Fruit fly (Drosophila melanogaster) whole organism, prepupa: ENCODE measurements around the gene CG1024.

Source experiments
- CG10631 ChIP-seq: fragments of 200-800 bp; sonication (Bioruptor generic); optimal IDR thresholded peaks from 2 replicates; lab custom pipeline; 2016; ENCODE audit warnings: missing biosample characterization, missing genetic modification characterization
- CG11294 ChIP-seq: fragments of 200-800 bp; sonication (Bioruptor generic); IDR thresholded peaks from 2 replicates; pipeline ENCODE4 v1.3.6; 2022; ENCODE audit warnings: missing biosample characterization, missing genetic modification characterization
- CG11762 ChIP-seq: fragments of 200-800 bp; sonication (Bioruptor generic); optimal IDR thresholded peaks from 3 replicates; lab custom pipeline; 2016; ENCODE audit warnings: missing biosample characterization, missing genetic modification characterization; ENCODE audit not compliant: insufficient read depth
- CG1621 ChIP-seq: fragments of 200-800 bp; sonication (Bioruptor generic); optimal IDR thresholded peaks from 3 replicates; lab custom pipeline; 2018; ENCODE audit warnings: missing biosample characterization, mild to moderate bottlenecking, missing genetic modification characterization
- CG31627 ChIP-seq: fragments of 200-800 bp; sonication (Bioruptor generic); optimal IDR thresholded peaks from 3 replicates; lab custom pipeline; 2016; ENCODE audit warnings: missing biosample characterization, missing genetic modification characterization
- CG32006 ChIP-seq: fragments of 200-800 bp; sonication (Bioruptor generic); optimal IDR thresholded peaks from 3 replicates; lab custom pipeline; 2017; ENCODE audit warnings: missing biosample characterization, mild to moderate bottlenecking, missing genetic modification characterization
- CG34406 ChIP-seq: fragments of 200-800 bp; sonication (Bioruptor generic); optimal IDR thresholded peaks from 3 replicates; lab custom pipeline; 2016; ENCODE audit warnings: missing biosample characterization, missing genetic modification characterization
- CG3919 ChIP-seq: fragments of 200-800 bp; sonication (Bioruptor generic); optimal IDR thresholded peaks from 3 replicates; lab custom pipeline; 2016; ENCODE audit warnings: missing biosample characterization, missing genetic modification characterization
- CG4318 ChIP-seq: fragments of 200-800 bp; sonication (Bioruptor generic); optimal IDR thresholded peaks from 3 replicates; lab custom pipeline; 2017; ENCODE audit warnings: missing biosample characterization, mild to moderate bottlenecking, missing genetic modification characterization
- CG6163 ChIP-seq: fragments of 200-800 bp; sonication (Bioruptor generic); IDR thresholded peaks from 3 replicates; pipeline ENCODE4 v1.3.6; 2022; ENCODE audit warnings: missing biosample characterization, missing genetic modification characterization
- CG6276 ChIP-seq: fragments of 200-800 bp; sonication (Bioruptor generic); optimal IDR thresholded peaks from 2 replicates; lab custom pipeline; 2017; ENCODE audit warnings: missing biosample characterization, mild to moderate bottlenecking, missing genetic modification characterization
- CG6808 ChIP-seq: fragments of 200-800 bp; sonication (Bioruptor generic); optimal IDR thresholded peaks from 3 replicates; lab custom pipeline; 2017; ENCODE audit warnings: missing biosample characterization, missing genetic modification characterization, mild to moderate bottlenecking, moderate library complexity, missing genetic modification reagents
- CG6854 ChIP-seq: fragments of 200-800 bp; sonication (Bioruptor generic); optimal IDR thresholded peaks from 2 replicates; lab custom pipeline; 2017; ENCODE audit warnings: missing biosample characterization, mild to moderate bottlenecking, missing genetic modification characterization
- CG7368 ChIP-seq: fragments of 200-800 bp; sonication (Bioruptor generic); optimal IDR thresholded peaks from 3 replicates; lab custom pipeline; 2016; ENCODE audit warnings: missing biosample characterization, missing genetic modification characterization
- CG8119 ChIP-seq: fragments of 200-800 bp; sonication (Bioruptor generic); IDR thresholded peaks from 3 replicates; pipeline ENCODE4 v1.3.6; 2022; ENCODE audit warnings: missing biosample characterization, missing genetic modification characterization
- CG8319 ChIP-seq: fragments of 200-800 bp; sonication (Bioruptor generic); optimal IDR thresholded peaks from 3 replicates; lab custom pipeline; 2016; ENCODE audit warnings: missing biosample characterization, missing genetic modification characterization
- CG8632 ChIP-seq: fragments of 200-800 bp; sonication (Bioruptor generic); optimal IDR thresholded peaks from 3 replicates; lab custom pipeline; 2016; ENCODE audit warnings: missing biosample characterization, missing genetic modification characterization
- CG9139 ChIP-seq: fragments of 200-800 bp; sonication (Bioruptor generic); optimal IDR thresholded peaks from 3 replicates; lab custom pipeline; 2017; ENCODE audit warnings: missing biosample characterization, mild to moderate bottlenecking, missing genetic modification characterization
- Eip75B ChIP-seq: fragments of 200-800 bp; sonication (Bioruptor generic); optimal IDR thresholded peaks from 3 replicates; lab custom pipeline; 2016; ENCODE audit warnings: missing biosample characterization, missing genetic modification characterization
- Eip78C ChIP-seq: fragments of 200-800 bp; sonication (Bioruptor generic); peaks from one replicate; lab custom pipeline; 2016; ENCODE audit warnings: missing biosample characterization, missing genetic modification characterization
- Ets21C ChIP-seq: fragments of 200-800 bp; sonication (Bioruptor generic); optimal IDR thresholded peaks from 3 replicates; lab custom pipeline; 2016; ENCODE audit warnings: missing biosample characterization, missing genetic modification characterization
- Ets96B ChIP-seq: fragments of 200-800 bp; optimal IDR thresholded peaks from 2 replicates; lab custom pipeline; 2019; ENCODE audit warnings: missing biosample characterization, mild to moderate bottlenecking, missing genetic modification characterization, moderate library complexity
- Gug ChIP-seq: fragments of 200-800 bp; sonication (Bioruptor generic); IDR thresholded peaks from 2 replicates; pipeline ENCODE4 v1.3.6; 2022; ENCODE audit warnings: missing biosample characterization, missing genetic modification characterization
- Hr38 ChIP-seq: sonication (Bioruptor generic); optimal IDR thresholded peaks from 2 replicates; lab custom pipeline; 2016; ENCODE audit warnings: missing biosample characterization, missing genetic modification characterization
- Hr39 ChIP-seq: fragments of 200-800 bp; sonication (Bioruptor generic); optimal IDR thresholded peaks from 2 replicates; lab custom pipeline; 2016; ENCODE audit warnings: missing biosample characterization, missing genetic modification characterization
- Hr4 ChIP-seq: fragments of 200-800 bp; sonication (Bioruptor generic); optimal IDR thresholded peaks from 3 replicates; lab custom pipeline; 2016; ENCODE audit warnings: missing biosample characterization, missing genetic modification characterization
- Lpt ChIP-seq: fragments of 200-800 bp; sonication (Bioruptor generic); optimal IDR thresholded peaks from 3 replicates; lab custom pipeline; 2016; ENCODE audit warnings: missing biosample characterization, missing genetic modification characterization
- Smox ChIP-seq: fragments of 200-800 bp; sonication (Bioruptor generic); optimal IDR thresholded peaks from 3 replicates; lab custom pipeline; 2016; ENCODE audit warnings: missing biosample characterization, missing genetic modification characterization
- Sox102F ChIP-seq: fragments of 200-800 bp; sonication (Bioruptor generic); optimal IDR thresholded peaks from 2 replicates; lab custom pipeline; 2016; ENCODE audit warnings: missing biosample characterization, mild to moderate bottlenecking, missing genetic modification characterization
- Sox15 ChIP-seq: fragments of 200-800 bp; sonication (Bioruptor generic); optimal IDR thresholded peaks from 3 replicates; lab custom pipeline; 2016; ENCODE audit warnings: missing biosample characterization, missing genetic modification characterization
- achi ChIP-seq: fragments of 200-800 bp; sonication (Bioruptor generic); optimal IDR thresholded peaks from 3 replicates; lab custom pipeline; 2016; ENCODE audit warnings: missing biosample characterization, missing genetic modification characterization
- acj6 ChIP-seq: fragments of 200-800 bp; sonication (Bioruptor generic); optimal IDR thresholded peaks from 3 replicates; lab custom pipeline; 2016; ENCODE audit warnings: missing biosample characterization, missing genetic modification characterization
- cyc ChIP-seq: fragments of 200-800 bp; sonication (Bioruptor generic); optimal IDR thresholded peaks from 3 replicates; lab custom pipeline; 2016; ENCODE audit warnings: missing biosample characterization, missing genetic modification characterization
- dsx ChIP-seq: fragments of 200-800 bp; optimal IDR thresholded peaks from 3 replicates; lab custom pipeline; 2019; ENCODE audit warnings: missing biosample characterization, mild to moderate bottlenecking, missing genetic modification characterization, moderate library complexity; ENCODE audit not compliant: poor library complexity, severe bottlenecking
- eg ChIP-seq: fragments of 200-800 bp; sonication (Bioruptor generic); IDR thresholded peaks from 3 replicates; pipeline ENCODE4 v1.3.6; 2022; ENCODE audit warnings: missing biosample characterization, missing genetic modification characterization
- fd85E ChIP-seq: fragments of 200-800 bp; sonication (Bioruptor generic); optimal IDR thresholded peaks from 3 replicates; lab custom pipeline; 2016; ENCODE audit warnings: missing biosample characterization, missing genetic modification characterization
- fkh ChIP-seq: fragments of 200-800 bp; sonication (Bioruptor generic); optimal IDR thresholded peaks from 3 replicates; lab custom pipeline; 2017; ENCODE audit warnings: missing biosample characterization, mild to moderate bottlenecking, missing genetic modification characterization, moderate library complexity
- lz ChIP-seq: fragments of 200-800 bp; sonication (Bioruptor generic); optimal IDR thresholded peaks from 3 replicates; lab custom pipeline; 2016; ENCODE audit warnings: missing biosample characterization, missing genetic modification characterization
- net ChIP-seq: fragments of 200-800 bp; sonication (Bioruptor generic); optimal IDR thresholded peaks from 3 replicates; lab custom pipeline; 2016; ENCODE audit warnings: missing biosample characterization, missing genetic modification characterization
- pdm3 ChIP-seq: fragments of 200-800 bp; sonication (Bioruptor generic); optimal IDR thresholded peaks from 3 replicates; lab custom pipeline; 2016; ENCODE audit warnings: missing biosample characterization, missing genetic modification characterization
- salr ChIP-seq, 2 experiments: fragments of 200-800 bp; sonication (Bioruptor generic); optimal IDR thresholded peaks; 3 replicates each; lab custom pipeline; 2016 to 2018; ENCODE audit warnings: missing biosample characterization in 2 of 2, missing genetic modification characterization in 2 of 2, mild to moderate bottlenecking in 1 of 2
- spab ChIP-seq: fragments of 200-800 bp; sonication (Bioruptor generic); optimal IDR thresholded peaks from 2 replicates; lab custom pipeline; 2017; ENCODE audit warnings: missing biosample characterization, mild to moderate bottlenecking, missing genetic modification characterization, missing genetic modification reagents
- ss ChIP-seq, 2 experiments: fragments of 200-800 bp; sonication (Bioruptor generic); optimal IDR thresholded peaks; 2 replicates in 1 of 2; 3 replicates in 1 of 2; lab custom pipeline; 2017 to 2018; ENCODE audit warnings: mild to moderate bottlenecking in 2 of 2, missing biosample characterization in 2 of 2, missing genetic modification characterization in 2 of 2, moderate library complexity in 1 of 2
- svp ChIP-seq: fragments of 200-800 bp; sonication (Bioruptor generic); peaks from one replicate; lab custom pipeline; 2016; ENCODE audit warnings: missing biosample characterization, missing genetic modification characterization
- topi ChIP-seq: fragments of 200-800 bp; sonication (Bioruptor generic); optimal IDR thresholded peaks from 3 replicates; lab custom pipeline; 2016; ENCODE audit warnings: missing biosample characterization, missing genetic modification characterization

CG1024 gene

dm6 chr3R:6351696-6352378 lies 28.3 kb downstream of the CG1024 start (continued):
- TF ChIP-seq Hr4 (GFP tag; lab: Kevin White, UChicago), result peak; percentile 76
- TF ChIP-seq CG8319 (GFP tag; lab: Kevin White, UChicago), result no peak
- peak; percentile 45 for TF ChIP-seq CG4318 (GFP tag; lab: Kevin White, UChicago)
- no peak for TF ChIP-seq Sox15
- peak; percentile 42 for TF ChIP-seq CG6808 (GFP tag; lab: Kevin White, UChicago)
- no peak for TF ChIP-seq lz (GFP tag; lab: Kevin White, UChicago)
- TF ChIP-seq Sox102F, result peak; percentile 15
- TF ChIP-seq achi, result peak; percentile 39
- TF ChIP-seq cyc, result no peak
- peak; percentile 13 for TF ChIP-seq dsx
- TF ChIP-seq eg (GFP tag; lab: Robert Waterston, UW), result peak; percentile 52; the same call in 2 of the 3 replicates
- TF ChIP-seq fd85E, result no peak
- no peak for TF ChIP-seq CG8632
- TF ChIP-seq Hr38 (GFP tag; lab: Kevin White, UChicago), result no peak
- TF ChIP-seq CG9139, result no peak
- TF ChIP-seq CG7368 (GFP tag; lab: Kevin White, UChicago), result no peak
- no peak for TF ChIP-seq ss (GFP tag; optimal IDR thresholded peaks at IDR 0.05; lab: Kevin White, UChicago)
- peak; percentile 31 for TF ChIP-seq net (GFP tag; lab: Kevin White, UChicago)
- TF ChIP-seq Gug (GFP tag; lab: Robert Waterston, UW), result 0 out of 2 replicates have a peak, but pooled peaks have one; percentile 26
- no peak for TF ChIP-seq CG11762 (GFP tag; lab: Kevin White, UChicago)
- peak; percentile 38 for TF ChIP-seq fkh
- TF ChIP-seq spab (GFP tag; lab: Kevin White, UChicago), result no peak
- TF ChIP-seq Hr39 (GFP tag; lab: Kevin White, UChicago), result peak; percentile 9
- no peak for TF ChIP-seq Smox
- TF ChIP-seq CG6854, result no peak

dm6 chr3R:6351181-6351580 lies 28.9 kb downstream of the CG1024 start:
- TF ChIP-seq CG34406 (GFP tag; lab: Kevin White, UChicago), result no peak
- peak; percentile 10 for TF ChIP-seq CG3919 (GFP tag; lab: Kevin White, UChicago)
- peak in 1 of 2 experiments; percentile 7 for TF ChIP-seq ss (GFP tag; optimal IDR thresholded peaks at IDR 0.05; lab: Kevin White, UChicago)
- TF ChIP-seq Ets96B, result no peak
- TF ChIP-seq salr (GFP tag; optimal IDR thresholded peaks at IDR 0.05; lab: Kevin White, UChicago), result peak in 1 of 2 experiments; percentile 8
- TF ChIP-seq Eip78C (GFP tag; lab: Kevin White, UChicago), result peak; percentile 81
- TF ChIP-seq Lpt, result peak; percentile 29
- no peak for TF ChIP-seq Hr4 (GFP tag; lab: Kevin White, UChicago)
- TF ChIP-seq CG6276 (GFP tag; lab: Kevin White, UChicago), result no peak
- peak; percentile 37 for TF ChIP-seq CG1621 (tag; lab: Kevin White, UChicago)
- TF ChIP-seq CG6854, result peak; percentile 29
- no peak for TF ChIP-seq Ets21C (GFP tag; lab: Kevin White, UChicago)
- peak; percentile 32 for TF ChIP-seq CG9139
- 0 out of 3 replicates have a peak, but pooled peaks have one; percentile 10 for TF ChIP-seq CG6163 (GFP tag; lab: Robert Waterston, UW)
- no peak for TF ChIP-seq CG11294 (GFP tag; lab: Robert Waterston, UW)
- peak; percentile 22 for TF ChIP-seq CG32006
- TF ChIP-seq CG8119 (GFP tag; lab: Robert Waterston, UW), result 0 out of 3 replicates have a peak, but pooled peaks have one; percentile 36

dm6 chr3R:6350755-6351154 lies 29.4 kb downstream of the CG1024 start, which contains the start of gene Pak:
Gene Pak (plus strand): TSS chr3R:6350896.
- no peak for TF ChIP-seq svp (GFP tag; lab: Kevin White, UChicago)
- peak; percentile 19 for TF ChIP-seq topi (GFP tag; lab: Kevin White, UChicago)
- no peak for TF ChIP-seq Eip75B (GFP tag; lab: Kevin White, UChicago)
- TF ChIP-seq Sox15, result no peak
- peak; percentile 3 for TF ChIP-seq achi
- TF ChIP-seq CG10631 (GFP tag; lab: Kevin White, UChicago), result no peak
- peak; percentile 70 for TF ChIP-seq dsx
- TF ChIP-seq acj6 (GFP tag; lab: Kevin White, UChicago), result no peak
- TF ChIP-seq pdm3 (GFP tag; lab: Kevin White, UChicago), result no peak
- TF ChIP-seq CG31627 (GFP tag; lab: Kevin White, UChicago), result peak; percentile 10
